Fruit fly (Drosophila melanogaster): Measurements from ENCODE around the gene beta-Man.

beta-Man gene

DNA sequence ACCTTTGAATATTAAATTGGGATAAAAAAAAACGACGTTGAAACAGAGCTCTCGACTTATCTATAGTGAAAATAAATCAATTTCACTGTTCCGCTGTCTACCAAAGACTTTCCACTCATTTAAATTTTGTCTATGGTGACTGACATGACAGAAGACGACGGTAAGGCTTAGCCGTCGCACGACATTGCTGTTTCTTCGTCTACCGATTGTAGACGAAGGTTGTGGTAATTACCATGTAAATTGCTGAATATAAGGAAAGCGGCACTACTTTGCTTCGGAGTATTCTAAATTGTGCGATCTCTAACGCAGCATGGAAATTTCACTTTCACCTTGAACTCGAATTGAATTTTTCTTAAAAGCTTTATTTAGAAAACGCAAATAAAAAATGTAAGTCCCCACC lies 20.3 kb upstream of the beta-Man start:
- no peak for TF ChIP-seq nom (GFP tag; optimal IDR thresholded peaks at IDR 0.05)
- no peak for TF ChIP-seq CG7271 (tag; optimal IDR thresholded peaks at IDR 0.05)
- TF ChIP-seq Blimp-1 (GFP tag; optimal IDR thresholded peaks at IDR 0.05): peak; percentile 69
- TF ChIP-seq Hr39 (optimal IDR thresholded peaks at IDR 0.05): no peak
- TF ChIP-seq pfk (GFP tag; optimal IDR thresholded peaks at IDR 0.05): no peak
- no peak for TF ChIP-seq CG3065 (GFP tag; optimal IDR thresholded peaks at IDR 0.05)
- TF ChIP-seq sim (GFP tag; IDR thresholded peaks at IDR 0.05): no peak
- no peak for TF ChIP-seq Gsc (GFP tag; IDR thresholded peaks at IDR 0.05)
- TF ChIP-seq zen (tag; optimal IDR thresholded peaks at IDR 0.05): peak; percentile 14
- TF ChIP-seq CG2199 (GFP tag; IDR thresholded peaks at IDR 0.05): peak; percentile 59; the same call in 2 of the 3 replicates
- TF ChIP-seq Usf (GFP tag; optimal IDR thresholded peaks at IDR 0.05): no peak
- no peak for TF ChIP-seq yki (optimal IDR thresholded peaks at IDR 0.05)
- TF ChIP-seq ATbp (GFP tag; optimal IDR thresholded peaks at IDR 0.05): no peak
- TF ChIP-seq luna (GFP tag; optimal IDR thresholded peaks at IDR 0.05): no peak
- no peak for TF ChIP-seq CG12769 (tag; optimal IDR thresholded peaks at IDR 0.05)
- TF ChIP-seq sc (optimal IDR thresholded peaks at IDR 0.05): no peak
- no peak for TF ChIP-seq sc (GFP tag; optimal IDR thresholded peaks at IDR 0.05)
- no peak for TF ChIP-seq CG10147 (GFP tag; optimal IDR thresholded peaks at IDR 0.05)
- TF ChIP-seq CG13775 (GFP tag; optimal IDR thresholded peaks at IDR 0.05): no peak
- no peak for TF ChIP-seq CG3163 (GFP tag; optimal IDR thresholded peaks at IDR 0.05)
- TF ChIP-seq NFAT (GFP tag; IDR thresholded peaks at IDR 0.05): no peak
- TF ChIP-seq Atf3 (GFP tag; optimal IDR thresholded peaks at IDR 0.05): no peak
- TF ChIP-seq CG10431 (GFP tag; optimal IDR thresholded peaks at IDR 0.05): peak; percentile 28
- no peak for TF ChIP-seq bbx (GFP tag; IDR thresholded peaks at IDR 0.05; ENCODE audit: partially characterized antibody)
- no peak for TF ChIP-seq CG15073 (GFP tag; optimal IDR thresholded peaks at IDR 0.05)
- TF ChIP-seq CG9797 (GFP tag; optimal IDR thresholded peaks at IDR 0.05): no peak
- TF ChIP-seq CoRest (tag; optimal IDR thresholded peaks at IDR 0.05): no peak
- TF ChIP-seq Bteb2 (GFP tag; optimal IDR thresholded peaks at IDR 0.05): no peak
- TF ChIP-seq CG10274 (GFP tag; optimal IDR thresholded peaks at IDR 0.05): no peak

DNA sequence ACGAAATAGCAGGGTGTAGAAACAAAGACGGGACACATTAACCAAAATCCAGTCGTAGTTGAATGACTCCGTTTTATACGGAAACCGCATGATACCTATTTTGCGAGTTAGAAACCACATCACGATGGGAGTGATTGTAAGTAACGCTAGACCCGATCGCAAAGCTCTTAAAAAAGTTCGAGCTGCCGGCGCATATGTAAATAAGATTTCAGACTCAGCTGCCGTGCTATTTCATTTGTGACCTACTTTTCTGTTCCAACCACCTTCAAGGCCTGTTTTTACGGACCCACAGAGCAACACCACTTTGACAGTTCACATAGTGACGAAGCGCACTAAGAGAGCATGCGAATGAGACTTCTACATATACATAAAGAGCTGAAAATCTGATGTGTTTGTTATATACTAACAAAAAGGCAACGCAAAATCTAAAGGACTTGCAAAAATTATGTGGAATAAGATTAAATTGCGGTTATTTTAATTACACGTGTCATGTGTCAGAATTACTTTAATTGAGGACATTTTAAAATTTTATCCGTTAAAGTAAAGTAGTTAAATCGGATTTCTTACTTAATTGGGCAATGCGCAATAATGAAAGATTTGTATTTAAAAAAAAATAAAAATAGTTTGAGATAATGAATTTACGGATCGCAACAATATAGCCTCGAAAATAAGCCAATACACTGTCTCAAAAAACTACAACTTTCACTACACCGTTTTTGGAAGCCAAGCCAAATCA lies 18.1 kb upstream of the beta-Man start:
- TF ChIP-seq CG2678 (tag; optimal IDR thresholded peaks at IDR 0.05) (peak; percentile 7), nau (GFP tag; optimal IDR thresholded peaks at IDR 0.05) (no peak), CG2116 (GFP tag; optimal IDR thresholded peaks at IDR 0.05) (no peak), CG17186 (GFP tag; optimal IDR thresholded peaks at IDR 0.05) (no peak), Rfx (GFP tag; IDR thresholded peaks at IDR 0.05) (no peak), CG6813 (GFP tag; optimal IDR thresholded peaks at IDR 0.05) (no peak), CG2202 (tag; optimal IDR thresholded peaks at IDR 0.05) (no peak), psq (GFP tag; optimal IDR thresholded peaks at IDR 0.05) (no peak), Nf-YB (GFP tag; optimal IDR thresholded peaks at IDR 0.05) (no peak), Meics (GFP tag; optimal IDR thresholded peaks at IDR 0.05) (peak; percentile 93), gro (GFP tag; optimal IDR thresholded peaks at IDR 0.05) (no peak), Tbp (GFP tag; optimal IDR thresholded peaks at IDR 0.05) (no peak), scrt (GFP tag; optimal IDR thresholded peaks at IDR 0.05) (no peak), PHDP (tag; optimal IDR thresholded peaks at IDR 0.05) (no peak), bowl (GFP tag; IDR thresholded peaks at IDR 0.05) (no peak), corto (GFP tag; optimal IDR thresholded peaks at IDR 0.05) (no peak), YL-1 (GFP tag; optimal IDR thresholded peaks at IDR 0.05) (no peak), B-H2 (GFP tag; optimal IDR thresholded peaks at IDR 0.05) (no peak), CG31224 (GFP tag; IDR thresholded peaks at IDR 0.05) (no peak), HHEX (GFP tag; optimal IDR thresholded peaks at IDR 0.05) (no peak), CG6683 (GFP tag; optimal IDR thresholded peaks at IDR 0.05) (no peak), CG9797 (GFP tag; optimal IDR thresholded peaks at IDR 0.05) (no peak), tna (GFP tag; IDR thresholded peaks at IDR 0.05; ENCODE audit: partially characterized antibody) (no peak)
